Fruit fly (Drosophila melanogaster): ENCODE data around the gene CG33159.
A peak's percentile ranks its signal among the peaks of the same experiment; 100 is the strongest.

CG33159 gene

DNA sequence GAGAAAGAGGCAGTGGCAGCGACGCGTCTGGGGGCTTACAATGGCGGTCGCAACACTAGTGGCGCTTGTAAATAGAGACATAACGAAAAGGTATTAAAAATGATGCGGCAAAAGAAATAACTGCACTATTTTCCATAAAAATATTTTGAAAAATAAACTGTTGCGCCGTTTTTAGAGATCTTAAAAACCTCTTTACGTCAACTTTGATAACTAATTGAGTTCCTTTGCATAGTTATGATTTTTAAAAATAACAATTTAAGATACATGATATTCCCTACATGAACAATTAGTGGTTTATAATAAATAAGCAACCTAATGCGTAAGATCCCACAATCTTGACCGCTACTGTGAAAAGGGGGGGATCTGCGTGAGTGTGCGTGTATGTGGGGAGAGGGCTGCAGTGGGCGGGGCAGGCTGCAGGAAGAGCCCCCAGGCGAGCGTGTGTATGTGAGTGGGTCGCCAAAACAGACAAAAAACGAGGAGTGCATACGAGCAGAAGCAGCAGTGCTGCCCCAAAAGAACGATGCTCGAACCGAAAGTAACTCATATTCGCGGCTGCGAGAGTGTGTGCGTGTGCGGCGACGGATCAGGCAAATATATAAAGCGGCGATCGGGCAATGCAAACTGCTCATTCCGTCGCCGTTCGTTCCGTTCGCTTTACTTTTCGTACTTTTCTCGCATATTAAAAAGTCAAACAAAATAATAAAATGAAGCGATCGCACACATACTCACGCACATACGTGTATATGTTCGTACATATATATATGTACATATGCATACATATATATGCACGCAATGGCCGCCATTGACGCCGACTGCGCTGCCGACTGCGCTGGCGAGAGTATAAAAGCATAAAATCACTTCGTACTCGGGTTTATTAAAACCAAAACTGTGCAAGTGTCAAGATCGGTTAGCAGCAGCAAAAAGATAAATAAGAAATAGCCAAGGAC lies 44.7 kb upstream of the CG33159 start (continued):
- TF ChIP-seq Lpt (GFP tag; optimal IDR thresholded peaks at IDR 0.05) (peak; percentile 94), CG31627 (GFP tag; optimal IDR thresholded peaks at IDR 0.05) (peak; percentile 99), CG11762 (GFP tag; optimal IDR thresholded peaks at IDR 0.05; ENCODE audit: insufficient read depth) (peak; percentile 98), CG11294 (GFP tag; IDR thresholded peaks at IDR 0.05) (peak; percentile 54; the same call in 1 of the 2 replicates), CG6808 (GFP tag; optimal IDR thresholded peaks at IDR 0.05) (peak; percentile 99), Sox14 (GFP tag; optimal IDR thresholded peaks at IDR 0.05) (peak; percentile 98), Hr39 (GFP tag; optimal IDR thresholded peaks at IDR 0.05) (peak; percentile 99), net (GFP tag; optimal IDR thresholded peaks at IDR 0.05) (peak; percentile 98), CG10669 (GFP tag; optimal IDR thresholded peaks at IDR 0.05) (peak; percentile 97), CG3919 (GFP tag; optimal IDR thresholded peaks at IDR 0.05) (peak; percentile 98), CG32006 (GFP tag; optimal IDR thresholded peaks at IDR 0.05) (peak; percentile 98), eg (GFP tag; IDR thresholded peaks at IDR 0.05) (peak; percentile 76), CG9139 (GFP tag; optimal IDR thresholded peaks at IDR 0.05) (peak; percentile 96), Blimp-1 (GFP tag; optimal IDR thresholded peaks at IDR 0.05) (peak; percentile 94), CG34406 (GFP tag; optimal IDR thresholded peaks at IDR 0.05) (peak; percentile 99), dsx (GFP tag; optimal IDR thresholded peaks at IDR 0.05; ENCODE audit: poor library complexity, severe bottlenecking) (peak; percentile 94), CG7368 (GFP tag; optimal IDR thresholded peaks at IDR 0.05) (peak; percentile 92), CG10631 (GFP tag; optimal IDR thresholded peaks at IDR 0.05) (peak; percentile 97), topi (GFP tag; optimal IDR thresholded peaks at IDR 0.05) (peak; percentile 99), fd85E (GFP tag; optimal IDR thresholded peaks at IDR 0.05) (peak; percentile 91), Ets96B (tag; optimal IDR thresholded peaks at IDR 0.05) (peak; percentile 98), CG8319 (GFP tag; optimal IDR thresholded peaks at IDR 0.05) (peak; percentile 98), achi (GFP tag; optimal IDR thresholded peaks at IDR 0.05) (peak; percentile 97), CG6792 (GFP tag; optimal IDR thresholded peaks at IDR 0.05) (peak; percentile 98), pdm3 (GFP tag; optimal IDR thresholded peaks at IDR 0.05) (peak; percentile 97), Met (GFP tag; optimal IDR thresholded peaks at IDR 0.05) (peak; percentile 99), lz (GFP tag; optimal IDR thresholded peaks at IDR 0.05) (peak; percentile 98), CG8119 (GFP tag; IDR thresholded peaks at IDR 0.05) (peak; percentile 94), CG8632 (GFP tag; optimal IDR thresholded peaks at IDR 0.05) (peak; percentile 99), fkh (GFP tag; optimal IDR thresholded peaks at IDR 0.05) (no peak), OdsH (GFP tag; optimal IDR thresholded peaks at IDR 0.05) (peak; percentile 98)

DNA sequence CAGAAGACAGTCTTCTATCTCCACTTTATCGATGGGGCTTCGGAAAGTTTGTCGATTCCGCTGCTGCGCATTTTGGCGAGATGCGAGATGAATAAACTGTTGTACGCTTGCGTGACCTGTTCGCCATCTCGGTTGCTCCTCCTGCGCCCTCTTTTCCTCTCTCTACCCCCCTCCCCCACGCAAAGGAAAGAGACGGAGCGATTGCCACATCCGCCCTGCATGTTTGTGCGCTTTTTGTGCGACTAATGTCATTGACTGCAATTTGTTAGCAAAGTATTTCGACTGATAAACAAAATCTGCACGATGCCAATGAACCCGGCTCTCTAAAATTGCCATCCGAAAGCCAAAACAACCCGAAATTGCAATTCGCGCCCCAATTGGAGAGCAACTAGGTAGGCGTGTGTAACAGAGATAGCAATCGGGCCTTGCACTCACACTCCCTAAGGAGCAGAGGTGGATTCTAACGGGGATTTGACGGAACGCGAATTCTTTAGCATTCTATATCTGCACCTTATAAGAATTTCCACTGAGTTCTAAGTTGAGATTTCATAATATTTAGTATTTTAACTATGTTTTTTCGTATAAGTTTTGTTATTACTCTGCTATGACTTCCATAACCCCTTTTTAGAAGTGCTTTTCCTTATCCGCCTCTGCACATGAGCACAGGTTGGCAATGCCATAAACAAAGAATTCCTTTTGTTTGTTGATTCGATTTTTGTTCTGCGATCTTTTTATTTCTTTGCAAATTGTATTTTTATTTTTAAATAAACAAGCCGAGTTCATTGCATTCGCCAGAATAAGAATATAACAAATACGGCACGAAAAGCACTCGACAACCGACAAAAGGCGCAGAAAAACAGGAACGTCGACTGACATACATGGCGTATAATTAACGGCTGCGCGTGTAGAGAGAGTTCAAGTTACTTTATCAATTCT lies 43.1 kb upstream of the CG33159 start, which contains the start of gene CG43389:
TSS of gene CG43389 (plus strand) at position 886 of the 936 bp plus-strand sequence.
- TF ChIP-seq CG15336 (GFP tag; IDR thresholded peaks at IDR 0.05), result peak; percentile 81
- peak; percentile 99 for TF ChIP-seq Smox (GFP tag; optimal IDR thresholded peaks at IDR 0.05)
- TF ChIP-seq CG11762 (GFP tag; optimal IDR thresholded peaks at IDR 0.05; ENCODE audit: insufficient read depth), result peak; percentile 72
- peak; percentile 81 for TF ChIP-seq spab (GFP tag; optimal IDR thresholded peaks at IDR 0.05)
- TF ChIP-seq Blimp-1 (GFP tag; optimal IDR thresholded peaks at IDR 0.05), result peak; percentile 87
- TF ChIP-seq dac (GFP tag; optimal IDR thresholded peaks at IDR 0.05), result peak; percentile 40
- TF ChIP-seq CG34406 (GFP tag; optimal IDR thresholded peaks at IDR 0.05), result peak; percentile 97
- TF ChIP-seq CG6854 (GFP tag; optimal IDR thresholded peaks at IDR 0.05), result peak; percentile 88
- TF ChIP-seq net (GFP tag; optimal IDR thresholded peaks at IDR 0.05), result peak; percentile 90
- TF ChIP-seq Met (GFP tag; optimal IDR thresholded peaks at IDR 0.05), result peak; percentile 98
- TF ChIP-seq CG4318 (GFP tag; optimal IDR thresholded peaks at IDR 0.05), result peak; percentile 69
- TF ChIP-seq Hr4 (GFP tag; optimal IDR thresholded peaks at IDR 0.05), result peak; percentile 78
- peak; percentile 87 for TF ChIP-seq CG8119 (GFP tag; IDR thresholded peaks at IDR 0.05)
- TF ChIP-seq Sox15 (GFP tag; optimal IDR thresholded peaks at IDR 0.05), result peak; percentile 96
- TF ChIP-seq Eip78C (GFP tag), result peak; percentile 98
- no peak for TF ChIP-seq Hr38 (GFP tag; optimal IDR thresholded peaks at IDR 0.05)
- TF ChIP-seq CG10631 (GFP tag; optimal IDR thresholded peaks at IDR 0.05), result peak; percentile 92
- peak; percentile 97 for TF ChIP-seq acj6 (GFP tag; optimal IDR thresholded peaks at IDR 0.05)
- no peak for TF ChIP-seq CG11294 (GFP tag; IDR thresholded peaks at IDR 0.05)
- peak; percentile 74 to 91 for TF ChIP-seq salr (GFP tag; optimal IDR thresholded peaks at IDR 0.05)
- TF ChIP-seq dsx (GFP tag; optimal IDR thresholded peaks at IDR 0.05; ENCODE audit: poor library complexity, severe bottlenecking), result peak; percentile 86
- peak; percentile 98 for TF ChIP-seq lz (GFP tag; optimal IDR thresholded peaks at IDR 0.05)
- peak; percentile 96 for TF ChIP-seq Ets21C (GFP tag; optimal IDR thresholded peaks at IDR 0.05)
- peak; percentile 99 for TF ChIP-seq Sox102F (GFP tag; optimal IDR thresholded peaks at IDR 0.05)
